Worm (Caenorhabditis elegans) whole organism, L4/young adult: Measurements from ENCODE around the gene C39B10.3.

Experiments used
- W03F9.2 ChIP-seq: fragments of 150-350 bp; optimal IDR thresholded peaks from 2 replicates; lab custom pipeline; 2014; ENCODE audit warnings: missing biosample characterization, missing genetic modification characterization
- dao-5 ChIP-seq: sonication (generic microtip); optimal IDR thresholded peaks from 2 replicates; lab custom pipeline; 2016; ENCODE audit warnings: missing genotype, missing genetic modification characterization, moderate library complexity, missing compliant biosample characterization
- him-1 ChIP-seq: sonication (generic microtip); optimal IDR thresholded peaks from 2 replicates; lab custom pipeline; 2016; ENCODE audit warnings: missing genotype, missing genetic modification reagents, missing genetic modification characterization, missing compliant biosample characterization

ce11 chrX:10480563-10481290 lies 36.8 kb downstream of the C39B10.3 start, which contains the start of gene elt-2:
- TF ChIP-seq him-1 (tag; lab: Kevin White, UChicago) (no peak), W03F9.2 (tag; lab: Kevin White, UChicago) (no peak), dao-5 (no peak)
